Worm (Caenorhabditis elegans) whole organism, L1 larva: ENCODE measurements around the gene Y53C12A.11.

Experiments used
- C34B4.2 ChIP-seq: sonication (generic microtip); optimal IDR thresholded peaks from 2 replicates; lab custom pipeline; 2017; ENCODE audit warnings: mild to moderate bottlenecking, missing genetic modification characterization, missing compliant biosample characterization
- F16B12.6 ChIP-seq: fragments of 150-350 bp; optimal IDR thresholded peaks from 2 replicates; lab custom pipeline; 2014; ENCODE audit warnings: missing biosample characterization, missing genetic modification characterization
- Y116A8C.19 ChIP-seq: sonication (generic microtip); optimal IDR thresholded peaks from 2 replicates; lab custom pipeline; 2016; ENCODE audit warnings: missing compliant biosample characterization, missing genetic modification characterization, borderline replicate concordance
- aha-1 ChIP-seq: fragments of 150-350 bp; optimal IDR thresholded peaks from 2 replicates; lab custom pipeline; 2014; ENCODE audit warnings: missing biosample characterization, missing genetic modification characterization
- alr-1 ChIP-seq: fragments of 200-800 bp; sonication (Bioruptor generic); optimal IDR thresholded peaks from 2 replicates; lab custom pipeline; 2018; ENCODE audit warnings: borderline replicate concordance, mild to moderate bottlenecking, missing genetic modification characterization, missing compliant biosample characterization
- ama-1 ChIP-seq: fragments of 150-350 bp; optimal IDR thresholded peaks from 2 replicates; lab custom pipeline; 2014
- blmp-1 ChIP-seq: fragments of 150-350 bp; optimal IDR thresholded peaks from 2 replicates; lab custom pipeline; 2014; ENCODE audit warnings: missing biosample characterization, missing genetic modification characterization
- ceh-63 ChIP-seq: fragments of 200-800 bp; sonication (Bioruptor generic); optimal IDR thresholded peaks from 2 replicates; lab custom pipeline; 2018; ENCODE audit warnings: mild to moderate bottlenecking, missing genetic modification characterization, missing compliant biosample characterization
- ceh-82 ChIP-seq, 3 experiments: fragments of 150-350 bp in 1 of 3; sonication (generic microtip) in 2 of 3; optimal IDR thresholded peaks; 2 replicates each; lab custom pipeline; 2014 to 2017; ENCODE audit warnings: missing biosample characterization in 3 of 3, missing genetic modification characterization in 3 of 3
- ceh-88 ChIP-seq: fragments of 200-800 bp; sonication (Bioruptor generic); IDR thresholded peaks from 2 replicates; pipeline ENCODE4 v1.3.6; 2022; ENCODE audit warnings: missing genetic modification characterization, missing compliant biosample characterization
- ces-1 ChIP-seq: fragments of 150-350 bp; optimal IDR thresholded peaks from 2 replicates; lab custom pipeline; 2014; ENCODE audit warnings: missing biosample characterization, missing genetic modification reagents, missing genetic modification characterization
- dpl-1 ChIP-seq, 3 experiments: fragments of 150-350 bp in 2 of 3; sonication (generic microtip) in 1 of 3; optimal IDR thresholded peaks; 2 replicates each; lab custom pipeline; 2014 to 2017; ENCODE audit warnings: missing biosample characterization in 3 of 3, missing genetic modification characterization in 3 of 3, missing genetic modification reagents in 3 of 3
- dsc-1 ChIP-seq: sonication (generic microtip); optimal IDR thresholded peaks from 2 replicates; lab custom pipeline; 2016; ENCODE audit warnings: mild to moderate bottlenecking, missing genetic modification characterization, missing compliant biosample characterization
- efl-3 ChIP-seq: fragments of 200-800 bp; sonication (Bioruptor generic); optimal IDR thresholded peaks from 2 replicates; lab custom pipeline; 2018; ENCODE audit warnings: mild to moderate bottlenecking, missing genetic modification characterization, missing compliant biosample characterization
- egl-13 ChIP-seq: sonication (generic microtip); optimal IDR thresholded peaks from 2 replicates; lab custom pipeline; 2016; ENCODE audit warnings: missing genotype, missing genetic modification reagents, missing genetic modification characterization, missing compliant biosample characterization
- egl-27 ChIP-seq, 2 experiments: fragments of 150-350 bp in 1 of 2; sonication (generic microtip); optimal IDR thresholded peaks; 3 replicates each; lab custom pipeline; 2017 to 2018; ENCODE audit warnings: missing biosample characterization in 2 of 2, missing genetic modification characterization in 2 of 2, missing genetic modification reagents in 2 of 2
- elt-2 ChIP-seq: sonication (generic microtip); optimal IDR thresholded peaks from 2 replicates; lab custom pipeline; 2016; ENCODE audit warnings: missing genetic modification characterization, mild to moderate bottlenecking, inconsistent platforms, missing compliant biosample characterization, missing genetic modification reagents
- ets-5 ChIP-seq: fragments of 200-800 bp; sonication (Bioruptor generic); IDR thresholded peaks from 2 replicates; pipeline ENCODE4 v1.3.6; 2022; ENCODE audit warnings: missing genetic modification characterization, missing compliant biosample characterization
- fkh-10 ChIP-seq: sonication (generic microtip); optimal IDR thresholded peaks from 2 replicates; lab custom pipeline; 2017; ENCODE audit warnings: missing biosample characterization, missing genetic modification reagents, missing genetic modification characterization
- fkh-4 ChIP-seq: sonication (generic microtip); optimal IDR thresholded peaks from 2 replicates; lab custom pipeline; 2016; ENCODE audit warnings: missing compliant biosample characterization, missing genetic modification characterization, borderline replicate concordance
- fkh-8 ChIP-seq: sonication (generic microtip); optimal IDR thresholded peaks from 2 replicates; lab custom pipeline; 2016; ENCODE audit warnings: mild to moderate bottlenecking, missing genetic modification characterization, missing compliant biosample characterization
- grh-1 ChIP-seq: fragments of 200-800 bp; sonication (Bioruptor generic); IDR thresholded peaks from 2 replicates; pipeline ENCODE4 v1.3.6; 2022; ENCODE audit warnings: missing genetic modification reagents, missing genetic modification characterization, missing compliant biosample characterization
- hlh-4 ChIP-seq: sonication (generic microtip); optimal IDR thresholded peaks from 2 replicates; lab custom pipeline; 2016; ENCODE audit warnings: mild to moderate bottlenecking, missing genetic modification characterization, missing compliant biosample characterization
- irx-1 ChIP-seq: sonication (generic microtip); optimal IDR thresholded peaks from 2 replicates; lab custom pipeline; 2016; ENCODE audit warnings: missing genetic modification characterization, missing compliant biosample characterization
- lin-13 ChIP-seq: fragments of 150-350 bp; optimal IDR thresholded peaks from 2 replicates; lab custom pipeline; 2014; ENCODE audit warnings: missing biosample characterization, missing genetic modification reagents, missing genetic modification characterization
- lin-14 ChIP-seq: fragments of 200-800 bp; sonication (Bioruptor generic); optimal IDR thresholded peaks from 2 replicates; lab custom pipeline; 2018; ENCODE audit warnings: mild to moderate bottlenecking, missing genetic modification characterization, moderate library complexity, missing compliant biosample characterization
- lin-35 ChIP-seq, 2 experiments: fragments of 150-350 bp; optimal IDR thresholded peaks; 2 replicates each; lab custom pipeline; 2014; ENCODE audit warnings: missing biosample characterization in 2 of 2, missing genetic modification characterization in 2 of 2, missing genetic modification reagents in 2 of 2
- lin-39 ChIP-seq: fragments of 150-350 bp; optimal IDR thresholded peaks from 2 replicates; lab custom pipeline; 2014; ENCODE audit warnings: missing biosample characterization, missing genetic modification reagents, missing genetic modification characterization
- lsy-2 ChIP-seq, 2 experiments: fragments of 150-350 bp; optimal IDR thresholded peaks; 2 replicates each; lab custom pipeline; 2014; ENCODE audit warnings: missing biosample characterization in 2 of 2, missing genetic modification characterization in 2 of 2
- mab-9 ChIP-seq: fragments of 200-800 bp; sonication (Bioruptor generic); IDR thresholded peaks from 2 replicates; pipeline ENCODE4 v1.3.6; 2022; ENCODE audit warnings: missing genetic modification reagents, missing genetic modification characterization, missing compliant biosample characterization
- mep-1 ChIP-seq: fragments of 150-350 bp; optimal IDR thresholded peaks from 2 replicates; lab custom pipeline; 2014; ENCODE audit warnings: missing biosample characterization, missing genetic modification characterization
- nhr-11 ChIP-seq: fragments of 150-350 bp; optimal IDR thresholded peaks from 2 replicates; lab custom pipeline; 2014; ENCODE audit warnings: missing biosample characterization, missing genetic modification characterization
- nhr-19 ChIP-seq: fragments of 200-800 bp; sonication (Bioruptor generic); conservative IDR thresholded peaks from 2 replicates; pipeline ENCODE4 v1.3.6; 2022; ENCODE audit warnings: missing genetic modification characterization, missing compliant biosample characterization
- nhr-20 ChIP-seq: sonication (generic microtip); optimal IDR thresholded peaks from 2 replicates; lab custom pipeline; 2016; ENCODE audit warnings: mild to moderate bottlenecking, missing genetic modification characterization, missing compliant biosample characterization
- nhr-237 ChIP-seq: fragments of 150-350 bp; optimal IDR thresholded peaks from 2 replicates; lab custom pipeline; 2014; ENCODE audit warnings: missing biosample characterization, missing genetic modification characterization
- nhr-47 ChIP-seq: sonication (generic microtip); optimal IDR thresholded peaks from 2 replicates; lab custom pipeline; 2016; ENCODE audit warnings: mild to moderate bottlenecking, missing genetic modification characterization, moderate library complexity, missing compliant biosample characterization
- nhr-76 ChIP-seq: sonication (generic microtip); optimal IDR thresholded peaks from 2 replicates; lab custom pipeline; 2017; ENCODE audit warnings: missing biosample characterization, missing genetic modification characterization
- nhr-77 ChIP-seq: fragments of 150-350 bp; optimal IDR thresholded peaks from 2 replicates; lab custom pipeline; 2014; ENCODE audit warnings: missing biosample characterization, missing genetic modification characterization
- nhr-84 ChIP-seq: sonication (generic microtip); optimal IDR thresholded peaks from 2 replicates; lab custom pipeline; 2017; ENCODE audit warnings: missing biosample characterization, missing genetic modification characterization
- nhr-85 ChIP-seq: sonication (generic microtip); peaks from one replicate; lab custom pipeline; 2016; ENCODE audit warnings: missing genetic modification characterization, inconsistent platforms, missing compliant biosample characterization
- nhr-90 ChIP-seq: sonication (generic microtip); optimal IDR thresholded peaks from 2 replicates; lab custom pipeline; 2016; ENCODE audit warnings: mild to moderate bottlenecking, missing genetic modification characterization, missing compliant biosample characterization; ENCODE audit not compliant: poor library complexity
- pax-3 ChIP-seq: fragments of 200-800 bp; sonication (Bioruptor generic); optimal IDR thresholded peaks from 2 replicates; lab custom pipeline; 2018; ENCODE audit warnings: mild to moderate bottlenecking, missing genetic modification characterization, moderate library complexity, missing compliant biosample characterization
- pqm-1 ChIP-seq: sonication (generic microtip); optimal IDR thresholded peaks from 3 replicates; lab custom pipeline; 2017; ENCODE audit warnings: missing biosample characterization, missing genetic modification characterization
- rnt-1 ChIP-seq: sonication (generic microtip); optimal IDR thresholded peaks from 2 replicates; lab custom pipeline; 2016; ENCODE audit warnings: mild to moderate bottlenecking, missing genetic modification characterization, moderate library complexity, missing compliant biosample characterization
- skn-1 ChIP-seq: fragments of 150-350 bp; optimal IDR thresholded peaks from 2 replicates; lab custom pipeline; 2014; ENCODE audit warnings: missing biosample characterization, missing genetic modification characterization
- snpc-4 ChIP-seq: fragments of 150-350 bp; optimal IDR thresholded peaks from 2 replicates; lab custom pipeline; 2014; ENCODE audit warnings: missing biosample characterization, missing genetic modification characterization
- sox-4 ChIP-seq: sonication (generic microtip); optimal IDR thresholded peaks from 2 replicates; lab custom pipeline; 2016; ENCODE audit warnings: missing genetic modification characterization, missing compliant biosample characterization
- swsn-7 ChIP-seq: sonication (generic microtip); optimal IDR thresholded peaks from 2 replicates; lab custom pipeline; 2016; ENCODE audit warnings: missing genetic modification characterization, missing compliant biosample characterization
- tbx-2 ChIP-seq: sonication (generic microtip); optimal IDR thresholded peaks from 2 replicates; lab custom pipeline; 2016; ENCODE audit warnings: missing genetic modification characterization, missing compliant biosample characterization
- unc-130 ChIP-seq: fragments of 150-350 bp; optimal IDR thresholded peaks from 2 replicates; lab custom pipeline; 2017; ENCODE audit warnings: missing biosample characterization, missing genetic modification characterization, inconsistent platforms
- unc-30 ChIP-seq: sonication (generic microtip); optimal IDR thresholded peaks from 2 replicates; lab custom pipeline; 2017; ENCODE audit warnings: missing biosample characterization, missing genetic modification characterization
- unc-98 ChIP-seq: fragments of 200-800 bp; sonication (Bioruptor generic); IDR thresholded peaks from 2 replicates; pipeline ENCODE4 v1.3.6; 2022; ENCODE audit warnings: missing genetic modification characterization, missing compliant biosample characterization
- vab-15 ChIP-seq: sonication (generic microtip); optimal IDR thresholded peaks from 2 replicates; lab custom pipeline; 2017; ENCODE audit warnings: missing genotype, mild to moderate bottlenecking, missing genetic modification characterization, missing compliant biosample characterization
- xbp-1 ChIP-seq: sonication (generic microtip); optimal IDR thresholded peaks from 2 replicates; lab custom pipeline; 2016; ENCODE audit warnings: missing genetic modification characterization, missing compliant biosample characterization

Y53C12A.11 gene

ce11 chrII:9668959-9669358 is 49.5 kb downstream of the Y53C12A.11 start, which contains the start of gene taf-8 (continued):
- peak; percentile 33 for TF ChIP-seq snpc-4 (tag; lab: Kevin White, UChicago)
- peak; percentile 25 for TF ChIP-seq lin-13 (GFP tag; lab: Kevin White, UChicago)
- peak; percentile 9 to 69 (median 62) for TF ChIP-seq ceh-82 (tag; optimal IDR thresholded peaks at IDR 0.05; lab: Kevin White, UChicago)
- no peak for TF ChIP-seq nhr-84 (tag; lab: Kevin White, UChicago)
- peak; percentile 60 for TF ChIP-seq nhr-11 (tag; lab: Kevin White, UChicago)
- peak; percentile 13 for TF ChIP-seq skn-1 (tag; lab: Kevin White, UChicago)
- TF ChIP-seq elt-2 (tag; lab: Kevin White, UChicago), result no peak
- peak; percentile 8 for TF ChIP-seq egl-13 (tag; lab: Kevin White, UChicago)
- TF ChIP-seq swsn-7 (tag; lab: Kevin White, UChicago), result peak; percentile 71
- TF ChIP-seq blmp-1, result no peak
- TF ChIP-seq F16B12.6 (tag; lab: Kevin White, UChicago), result peak; percentile 31
- peak; percentile 57 for TF ChIP-seq lin-39 (tag; lab: Kevin White, UChicago)
- peak; percentile 74 for TF ChIP-seq nhr-19 (GFP tag; lab: Robert Waterston, UW)
- TF ChIP-seq rnt-1 (tag; lab: Kevin White, UChicago), result peak; percentile 62
- no peak for TF ChIP-seq egl-27 (tag; optimal IDR thresholded peaks at IDR 0.05; lab: Kevin White, UChicago)
- peak; percentile 66 for TF ChIP-seq xbp-1 (tag; lab: Kevin White, UChicago)
- no peak for TF ChIP-seq hlh-4
- TF ChIP-seq fkh-4 (tag; lab: Kevin White, UChicago), result no peak
- no peak for TF ChIP-seq mep-1 (tag; lab: Kevin White, UChicago)
- TF ChIP-seq nhr-76, result no peak
- no peak for TF ChIP-seq ces-1 (GFP tag; lab: Kevin White, UChicago)
- TF ChIP-seq grh-1 (GFP tag; lab: Robert Waterston, UW), result no peak
- peak; percentile 71 for TF ChIP-seq tbx-2
- peak; percentile 22 for TF ChIP-seq nhr-77 (tag; lab: Kevin White, UChicago)
- no peak for TF ChIP-seq unc-98 (GFP tag; lab: Robert Waterston, UW)
- TF ChIP-seq dsc-1 (tag; lab: Kevin White, UChicago), result peak; percentile 52
- no peak for TF ChIP-seq fkh-10 (GFP tag; lab: Kevin White, UChicago)
- TF ChIP-seq pax-3 (tag; lab: Kevin White, UChicago), result no peak
- no peak for TF ChIP-seq Y116A8C.19 (tag; lab: Kevin White, UChicago)
- TF ChIP-seq pqm-1, result no peak
- 0 out of 2 replicates have a peak, but pooled peaks have one; percentile 15 for TF ChIP-seq ceh-88
- no peak for TF ChIP-seq ceh-63 (GFP tag; lab: Kevin White, UChicago)
- peak; percentile 50 for TF ChIP-seq nhr-90 (tag; lab: Kevin White, UChicago)
- no peak for TF ChIP-seq alr-1 (tag; lab: Kevin White, UChicago)
- TF ChIP-seq nhr-237 (tag; lab: Kevin White, UChicago), result no peak
- peak; percentile 32 for TF ChIP-seq irx-1 (tag; lab: Kevin White, UChicago)
- TF ChIP-seq lin-14 (GFP tag; lab: Kevin White, UChicago), result peak; percentile 71
- TF ChIP-seq ets-5, result no peak
- TF ChIP-seq ama-1 (lab: Kevin White, UChicago), result no peak
- peak; percentile 41 to 70 (median 69) for TF ChIP-seq dpl-1 (GFP tag; optimal IDR thresholded peaks at IDR 0.05; lab: Kevin White, UChicago)
- peak; percentile 84 for TF ChIP-seq nhr-85 (tag; lab: Kevin White, UChicago)
- peak; percentile 79 for TF ChIP-seq nhr-20 (tag; lab: Kevin White, UChicago)
- TF ChIP-seq mab-9 (GFP tag; lab: Robert Waterston, UW), result no peak
- peak; percentile 72 to 73 for TF ChIP-seq lin-35 (GFP tag; optimal IDR thresholded peaks at IDR 0.05; lab: Kevin White, UChicago)
- TF ChIP-seq aha-1 (tag; lab: Kevin White, UChicago), result no peak
- no peak for TF ChIP-seq sox-4 (tag; lab: Kevin White, UChicago)
- TF ChIP-seq vab-15 (tag; lab: Kevin White, UChicago), result no peak
- TF ChIP-seq unc-30 (tag; lab: Kevin White, UChicago), result no peak
- TF ChIP-seq efl-3, result no peak
- peak; percentile 82 to 83 for TF ChIP-seq lsy-2 (tag; optimal IDR thresholded peaks at IDR 0.05; lab: Kevin White, UChicago)
- no peak for TF ChIP-seq C34B4.2
- peak; percentile 54 for TF ChIP-seq fkh-8 (tag; lab: Kevin White, UChicago)
- peak; percentile 23 for TF ChIP-seq unc-130 (tag; lab: Kevin White, UChicago)
- TF ChIP-seq nhr-47 (tag; lab: Kevin White, UChicago), result peak; percentile 79
